Fruit fly (Drosophila melanogaster) whole organism, adult: ENCODE results near the gene CG11986.

ENCODE experiments used
- CG14711 ChIP-seq: fragments of 200-800 bp; sonication (Bioruptor generic); optimal IDR thresholded peaks from 2 replicates; lab custom pipeline; 2018; ENCODE audit warnings: missing biosample characterization, mild to moderate bottlenecking, missing genetic modification characterization, moderate library complexity
- CG1620 ChIP-seq: fragments of 200-800 bp; sonication (Bioruptor generic); optimal IDR thresholded peaks from 2 replicates; lab custom pipeline; 2016; ENCODE audit warnings: missing biosample characterization, missing genetic modification characterization
- Mnt ChIP-seq: fragments of 200-800 bp; sonication (Bioruptor generic); optimal IDR thresholded peaks from 2 replicates; lab custom pipeline; 2016; ENCODE audit warnings: missing biosample characterization, mild to moderate bottlenecking, missing genetic modification characterization

DNA sequence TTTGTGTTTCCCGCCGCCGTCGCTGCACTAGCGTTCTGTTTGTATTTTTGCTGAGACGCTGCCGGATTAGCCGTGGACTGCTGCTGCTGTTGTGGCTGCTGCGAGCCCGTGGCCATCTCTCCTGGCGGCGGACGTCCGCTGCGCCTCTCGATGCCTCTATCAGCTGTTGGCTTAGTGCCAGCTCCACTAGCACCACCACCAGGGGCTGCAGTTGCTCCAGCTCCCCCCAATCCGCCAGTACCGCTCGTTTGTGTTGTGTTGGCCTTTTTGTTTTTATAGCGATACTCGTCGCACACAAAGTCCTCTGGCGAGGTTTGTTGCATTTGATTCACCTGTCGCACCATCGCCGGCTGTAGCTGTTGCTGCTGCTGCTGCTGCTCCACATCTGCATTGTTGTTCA, 4.6 kb upstream of the CG11986 start:
- TF ChIP-seq CG1620: peak; percentile 34
- TF ChIP-seq Mnt (GFP tag; lab: Kevin White, UChicago): peak; percentile 43
- no peak for TF ChIP-seq CG14711
